Fruit fly (Drosophila melanogaster): ENCODE data around the gene CG3473.

The CG3473 gene

DNA sequence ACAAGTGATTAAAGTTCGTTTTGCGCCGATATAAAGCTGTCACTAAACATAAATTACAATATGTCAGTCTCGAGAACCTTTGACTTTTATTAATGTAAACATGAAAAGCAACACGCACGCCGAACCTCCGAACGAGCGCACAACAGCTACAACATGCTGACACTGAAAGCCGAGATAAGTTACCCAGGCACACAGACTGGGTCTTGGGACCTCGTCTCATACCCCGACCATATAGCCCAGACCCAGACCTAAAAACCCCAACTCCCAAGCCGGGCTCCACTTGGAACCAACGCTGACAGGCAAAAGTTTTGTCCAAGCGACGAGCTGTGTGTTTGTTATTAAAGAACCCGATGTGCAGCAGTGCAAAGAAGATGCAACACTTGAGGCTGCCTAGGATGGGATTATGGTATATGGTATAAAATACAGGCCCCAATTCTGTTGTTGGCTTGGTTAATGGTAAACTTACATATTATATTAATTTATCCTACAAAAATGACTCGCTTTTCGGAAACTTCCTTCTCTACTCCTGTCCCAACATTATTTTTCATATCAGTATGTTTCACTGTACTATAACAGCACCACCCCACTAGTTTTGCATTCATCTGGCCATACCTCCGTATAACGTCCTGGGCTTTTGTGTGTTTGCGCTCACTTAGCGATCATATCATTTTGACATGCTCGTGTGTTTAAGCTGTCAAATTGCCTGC, 34.4 kb downstream of the CG3473 start:
- TF ChIP-seq CG12744 (GFP tag; optimal IDR thresholded peaks at IDR 0.05) (no peak), CG31388 (GFP tag; optimal IDR thresholded peaks at IDR 0.05) (no peak), grau (tag; optimal IDR thresholded peaks at IDR 0.05) (peak; percentile 36), bsh (GFP tag; optimal IDR thresholded peaks at IDR 0.05) (peak in 1 of 2 experiments; percentile 8), Ets65A (GFP tag) (peak; percentile 19), CG13894 (tag; optimal IDR thresholded peaks at IDR 0.05) (peak; percentile 70), Drgx (GFP tag; IDR thresholded peaks at IDR 0.05) (0 out of 2 replicates have a peak, but pooled peaks have one; percentile 34), ci (GFP tag; IDR thresholded peaks at IDR 0.05) (0 out of 3 replicates have a peak, but pooled peaks have one; percentile 7), Taf1 (GFP tag; IDR thresholded peaks at IDR 0.05) (no peak)

DNA sequence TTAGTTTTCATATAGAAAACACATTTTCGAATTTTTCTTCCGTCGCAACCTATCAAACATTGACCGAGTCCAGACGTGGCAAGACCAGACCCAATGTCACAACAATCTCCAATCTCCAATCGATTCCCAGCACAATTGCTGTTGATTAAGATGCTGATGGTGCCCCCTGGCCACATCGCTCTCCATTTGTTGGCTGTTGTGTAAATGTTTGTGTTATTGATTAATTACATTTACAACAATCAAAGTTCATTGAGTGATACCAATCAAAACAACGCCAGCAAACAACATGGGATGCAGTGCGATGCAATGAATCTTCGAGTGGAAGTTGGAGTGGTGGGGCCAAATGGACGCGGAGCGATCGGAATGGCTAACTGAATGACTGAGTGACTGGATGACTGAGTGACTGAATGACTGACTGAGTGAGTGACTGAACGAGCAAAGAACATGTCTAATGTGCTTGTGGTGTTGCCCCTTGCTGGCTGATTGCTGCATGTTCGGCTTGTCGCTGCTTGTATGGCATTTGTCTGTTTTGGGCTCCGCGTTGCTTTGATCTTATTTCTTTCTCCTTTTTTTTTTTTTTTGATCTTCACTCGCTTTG, 36.2 kb downstream of the CG3473 start:
- TF ChIP-seq grn (GFP tag; optimal IDR thresholded peaks at IDR 0.05) (peak; percentile 59), H15 (GFP tag; IDR thresholded peaks at IDR 0.05) (no peak), Hmx (GFP tag; optimal IDR thresholded peaks at IDR 0.05) (no peak), sqz (GFP tag; optimal IDR thresholded peaks at IDR 0.05) (peak; percentile 48), org-1 (GFP tag; optimal IDR thresholded peaks at IDR 0.05) (peak; percentile 48), CG10209 (GFP tag; optimal IDR thresholded peaks at IDR 0.05) (peak; percentile 15), wek (GFP tag; optimal IDR thresholded peaks at IDR 0.05) (peak; percentile 19), CG34224 (GFP tag; IDR thresholded peaks at IDR 0.05; ENCODE audit: partially characterized antibody) (no peak), z (GFP tag; IDR thresholded peaks at IDR 0.05) (peak; percentile 91), dmrt99B (tag; optimal IDR thresholded peaks at IDR 0.05) (peak; percentile 1), en (GFP tag; optimal IDR thresholded peaks at IDR 0.05) (no peak), Nf-YB (GFP tag; optimal IDR thresholded peaks at IDR 0.05) (peak; percentile 9), mirr (GFP tag; optimal IDR thresholded peaks at IDR 0.05) (peak; percentile 2), oc (tag; optimal IDR thresholded peaks at IDR 0.05) (peak; percentile 28), kni (GFP tag; optimal IDR thresholded peaks at IDR 0.05) (peak; percentile 27), peb (GFP tag; IDR thresholded peaks at IDR 0.05) (no peak), CG7745 (tag; optimal IDR thresholded peaks at IDR 0.05) (peak; percentile 8), GATAe (GFP tag; conservative IDR thresholded peaks at IDR 0.05) (no peak), Awh (GFP tag; IDR thresholded peaks at IDR 0.05) (peak; percentile 65; the same call in 1 of the 2 replicates), Fer1 (GFP tag; optimal IDR thresholded peaks at IDR 0.05) (no peak), h (optimal IDR thresholded peaks at IDR 0.05) (no peak), BEAF-32 (GFP tag; optimal IDR thresholded peaks at IDR 0.05) (no peak), CG17612 (GFP tag; IDR thresholded peaks at IDR 0.05) (no peak), Kr (GFP tag; optimal IDR thresholded peaks at IDR 0.05) (peak; percentile 22), CG8281 (tag; optimal IDR thresholded peaks at IDR 0.05) (peak; percentile 99), D (optimal IDR thresholded peaks at IDR 0.05) (no peak), D (GFP tag; optimal IDR thresholded peaks at IDR 0.05) (no peak), Pdp1 (GFP tag; optimal IDR thresholded peaks at IDR 0.05) (peak in 1 of 2 experiments; percentile 10), CG31224 (GFP tag; IDR thresholded peaks at IDR 0.05) (no peak)

DNA sequence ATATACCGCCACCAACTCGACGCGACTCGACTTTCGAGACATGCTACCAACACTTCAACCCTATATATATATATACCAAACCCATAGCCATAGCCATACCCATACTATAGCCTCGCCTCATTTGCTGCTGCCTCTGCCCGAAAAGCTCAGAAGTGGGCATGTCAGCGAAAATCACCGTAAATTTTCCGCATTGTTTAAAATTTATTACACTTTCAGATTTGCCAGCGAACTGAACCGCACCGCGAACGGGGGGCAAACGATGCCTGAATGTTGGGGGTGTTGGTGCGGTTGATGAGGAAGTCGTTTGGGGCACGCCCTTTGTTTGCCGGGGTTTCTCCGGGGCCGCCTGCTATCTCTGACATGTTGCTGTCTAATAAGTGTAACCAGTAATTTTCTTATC, 39.3 kb downstream of the CG3473 start, which contains the start of gene CG33648:
Gene CG33648, plus strand, starts transcription at position 69 of the 400 bp plus-strand sequence.
- TF ChIP-seq CG12769 (tag; optimal IDR thresholded peaks at IDR 0.05), result peak; percentile 29
- TF ChIP-seq odd (GFP tag; optimal IDR thresholded peaks at IDR 0.05), result peak; percentile 37
- TF ChIP-seq CG8924 (tag; optimal IDR thresholded peaks at IDR 0.05), result no peak
- peak; percentile 19 for TF ChIP-seq CG10543 (GFP tag; optimal IDR thresholded peaks at IDR 0.05)
- peak; percentile 4 for TF ChIP-seq Oli (tag; optimal IDR thresholded peaks at IDR 0.05)
- peak; percentile 69 for TF ChIP-seq Med (GFP tag)
- no peak for TF ChIP-seq yki (optimal IDR thresholded peaks at IDR 0.05)
- no peak for TF ChIP-seq CG12236 (GFP tag; optimal IDR thresholded peaks at IDR 0.05)
- no peak for TF ChIP-seq sc (optimal IDR thresholded peaks at IDR 0.05)
- no peak for TF ChIP-seq sc (GFP tag; optimal IDR thresholded peaks at IDR 0.05)
- peak; percentile 0 for TF ChIP-seq org-1 (GFP tag; optimal IDR thresholded peaks at IDR 0.05)
- TF ChIP-seq ind (GFP tag; optimal IDR thresholded peaks at IDR 0.05), result no peak
- TF ChIP-seq Bteb2 (GFP tag; optimal IDR thresholded peaks at IDR 0.05), result no peak

Measured in whole organism, embryonic.